Fruit fly (Drosophila melanogaster) whole organism, larva: ENCODE data around the gene yuri.

Experiments
- noc ChIP-seq: fragments of 200-800 bp; sonication (Bioruptor generic); optimal IDR thresholded peaks from 3 replicates; lab custom pipeline; 2019; ENCODE audit warnings: missing biosample characterization, mild to moderate bottlenecking, missing genetic modification characterization, moderate library complexity

Gene yuri

dm6 chr2L:15264483-15264987 is at the start of gene yuri:
Gene yuri (minus strand): TSS chr2L:15264692.
- TF ChIP-seq noc (tag; lab: Kevin White, UChicago), result peak; percentile 40

- no peak for TF ChIP-seq noc (tag; lab: Kevin White, UChicago)
Observed at dm6 chr2L:15306802-15307201, 42.3 kb upstream of the yuri start.

- no peak for TF ChIP-seq noc (tag; lab: Kevin White, UChicago)
Observed at dm6 chr2L:15304359-15304758, 39.9 kb upstream of the yuri start.

dm6 chr2L:15301841-15302240 is 37.3 kb upstream of the yuri start:
- TF ChIP-seq noc (tag; lab: Kevin White, UChicago), result no peak

dm6 chr2L:15297508-15297907 is 33.0 kb upstream of the yuri start, which contains the start of gene CG15262:
Gene CG15262 (plus strand): TSS chr2L:15297808.
- no peak for TF ChIP-seq noc (tag; lab: Kevin White, UChicago)

dm6 chr2L:15292139-15292538 is 27.6 kb upstream of the yuri start, which contains the start of gene CG15260:
Gene CG15260 (minus strand): TSS chr2L:15292239.
- no peak for TF ChIP-seq noc (tag; lab: Kevin White, UChicago)

dm6 chr2L:15284700-15285099 is 20.2 kb upstream of the yuri start, which contains the start of gene CG15263:
Gene CG15263 (plus strand): TSS chr2L:15285000.
- no peak for TF ChIP-seq noc (tag; lab: Kevin White, UChicago)

dm6 chr2L:15280975-15281374 is 16.5 kb upstream of the yuri start:
- no peak for TF ChIP-seq noc (tag; lab: Kevin White, UChicago)

- no peak for TF ChIP-seq noc (tag; lab: Kevin White, UChicago)
Observed at dm6 chr2L:15275794-15276193, 11.3 kb upstream of the yuri start.

- no peak for TF ChIP-seq noc (tag; lab: Kevin White, UChicago)
Observed at dm6 chr2L:15274783-15275316, 10.4 kb upstream of the yuri start, which contains the start of gene UK114. Gene UK114 (minus strand): TSS chr2L:15275091.

- peak; percentile 52 for TF ChIP-seq noc (tag; lab: Kevin White, UChicago)
Observed at dm6 chr2L:15274292-15274691, 9.8 kb upstream of the yuri start.

dm6 chr2L:15273521-15274123 is 9.1 kb upstream of the yuri start:
- TF ChIP-seq noc (tag; lab: Kevin White, UChicago), result no peak

dm6 chr2L:15271757-15272589 is 7.5 kb upstream of the yuri start, which contains the start of gene Cul3:
Gene Cul3 (minus strand): TSS chr2L:15272024.
- no peak for TF ChIP-seq noc (tag; lab: Kevin White, UChicago)

- no peak for TF ChIP-seq noc (tag; lab: Kevin White, UChicago)
Observed at dm6 chr2L:15271336-15271735, 6.8 kb upstream of the yuri start.

dm6 chr2L:15256249-15256648 is 8.2 kb downstream of the yuri start, which contains the start of the genes PolD3 and Uxt:
Gene PolD3 (minus strand): TSS chr2L:15256304.
Gene Uxt (plus strand): TSS chr2L:15256581.
- TF ChIP-seq noc (tag; lab: Kevin White, UChicago), result no peak
